Fruit fly (Drosophila melanogaster): ENCODE results near the gene CG42587.

The CG42587 gene

DNA sequence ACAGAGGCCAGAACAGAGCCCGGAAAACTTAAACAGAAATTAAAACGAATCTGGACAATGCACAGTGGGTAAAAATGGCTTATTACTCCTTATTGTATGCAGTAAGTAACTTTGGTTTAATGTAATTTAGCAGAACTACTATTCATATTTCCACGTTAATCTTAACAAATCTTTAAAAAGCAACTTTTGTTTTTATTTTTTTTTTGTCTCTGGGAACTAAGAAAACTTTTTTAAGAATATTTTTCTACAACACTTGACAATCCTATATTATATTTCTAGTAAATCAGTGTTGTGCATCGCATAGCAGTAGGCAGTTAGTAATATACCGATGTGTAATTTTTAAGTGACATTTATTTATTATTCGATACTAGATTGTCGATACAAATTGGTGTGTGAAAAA, 20.6 kb upstream of the CG42587 start, which contains the start of gene CG4701 (continued):
- TF ChIP-seq CG43689 (GFP tag; IDR thresholded peaks at IDR 0.05) (no peak), Dp (GFP tag; optimal IDR thresholded peaks at IDR 0.05) (no peak), Xrp1 (GFP tag; IDR thresholded peaks at IDR 0.05) (no peak), gcm (GFP tag; optimal IDR thresholded peaks at IDR 0.05) (no peak), CG8765 (GFP tag; IDR thresholded peaks at IDR 0.05) (no peak)

DNA sequence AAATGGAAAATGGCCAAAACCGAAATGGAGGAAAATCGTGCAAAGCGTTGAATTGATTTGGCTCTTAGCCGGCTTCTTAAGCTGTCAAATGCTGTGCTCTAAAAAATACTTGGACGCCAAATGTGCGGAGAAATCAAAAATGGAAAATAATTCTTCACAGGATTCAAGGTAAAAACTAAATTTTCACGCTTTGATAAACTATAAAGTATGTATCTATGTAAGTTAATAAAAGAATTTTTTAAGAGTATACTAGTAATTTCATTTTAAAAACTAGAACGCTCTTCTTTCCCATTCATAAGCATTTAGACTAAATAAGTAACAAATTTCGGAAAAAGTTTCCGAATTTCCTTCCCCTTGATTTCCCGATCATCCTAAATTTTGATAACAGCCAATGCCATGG, 17.5 kb upstream of the CG42587 start, which contains the start of gene CSN1a:
TSS of gene CSN1a (plus strand) at position 301 of the 400 bp plus-strand sequence.
- TF ChIP-seq ro (GFP tag; IDR thresholded peaks at IDR 0.05) (no peak), CG15601 (tag; optimal IDR thresholded peaks at IDR 0.05) (no peak)

DNA sequence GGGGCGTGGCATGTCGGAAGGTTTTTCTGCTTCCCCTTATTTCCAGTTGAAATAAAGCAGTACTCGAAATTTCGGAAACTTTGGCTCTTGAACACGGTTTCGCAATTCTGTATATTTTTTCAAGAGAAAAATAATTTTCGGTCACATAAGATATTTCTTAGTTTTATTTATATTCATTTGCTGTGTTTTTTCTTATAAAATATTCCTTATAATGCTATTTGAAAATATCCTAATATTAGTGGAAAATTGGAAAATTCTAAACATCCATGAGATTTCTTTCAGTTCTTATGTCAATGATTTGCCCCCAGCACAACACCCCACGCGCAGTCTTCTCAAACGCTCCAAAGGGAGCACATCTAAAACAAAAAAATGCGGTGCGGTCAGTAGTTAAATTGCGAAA, 15.5 kb upstream of the CG42587 start, which contains the start of gene CG4691:
TSS of gene CG4691 (plus strand) at position 301 of the 400 bp plus-strand sequence.
- TF ChIP-seq tna (GFP tag; IDR thresholded peaks at IDR 0.05; ENCODE audit: partially characterized antibody) (no peak), bigmax (GFP tag; optimal IDR thresholded peaks at IDR 0.05) (no peak), CG32767 (GFP tag; IDR thresholded peaks at IDR 0.05) (no peak)

DNA sequence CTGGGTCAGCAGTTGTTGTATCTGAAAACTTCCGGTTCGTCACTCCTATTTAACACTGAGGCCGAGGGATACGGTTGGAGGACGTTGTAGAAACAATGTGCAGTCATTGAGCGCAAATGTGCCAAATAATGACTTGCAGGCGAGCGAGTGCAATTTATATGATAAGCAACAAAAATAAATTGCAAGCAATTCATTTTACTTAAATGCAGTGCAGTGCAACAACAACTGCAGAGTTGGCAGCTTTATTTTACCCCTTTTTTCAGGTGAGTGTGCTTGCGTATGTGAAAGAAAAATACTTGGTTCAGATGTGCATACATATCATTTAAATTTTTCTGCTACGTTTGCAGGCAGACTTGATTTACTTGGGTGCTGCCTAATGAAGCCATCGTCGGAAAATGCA, 1.1 kb upstream of the CG42587 start:
- TF ChIP-seq ewg (GFP tag; optimal IDR thresholded peaks at IDR 0.05), result no peak
- no peak for TF ChIP-seq CG13287 (GFP tag; IDR thresholded peaks at IDR 0.05; ENCODE audit: partially characterized antibody)
- TF ChIP-seq CG6175 (GFP tag; IDR thresholded peaks at IDR 0.05), result no peak
- no peak for TF ChIP-seq CG16779 (GFP tag; IDR thresholded peaks at IDR 0.05)

DNA sequence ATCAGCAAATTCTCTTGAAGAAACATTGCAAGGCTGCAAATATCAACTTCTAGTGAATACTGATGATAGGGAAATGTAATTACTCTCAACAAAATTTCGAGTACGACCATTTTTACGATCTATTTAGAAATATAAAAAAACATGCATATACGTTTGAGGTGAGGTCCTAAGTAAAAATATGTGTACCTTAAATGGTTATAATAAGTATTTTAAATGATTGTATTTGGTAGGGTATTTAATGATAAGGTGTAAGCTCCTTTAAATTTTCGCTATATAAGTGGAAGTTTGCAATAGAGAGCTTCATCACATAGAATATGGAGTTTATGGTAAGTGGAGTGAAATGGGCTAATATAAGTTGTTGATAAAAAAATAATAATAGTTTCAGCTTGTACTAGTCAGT, 889 bp downstream of the CG42587 start, which contains the start of gene CG42681:
TSS of gene CG42681 (plus strand) at position 301 of the 400 bp plus-strand sequence.
- TF ChIP-seq BtbVII (GFP tag; optimal IDR thresholded peaks at IDR 0.05), result no peak
- no peak for TF ChIP-seq Fer3 (tag; optimal IDR thresholded peaks at IDR 0.05)
- no peak for TF ChIP-seq bab2 (GFP tag; optimal IDR thresholded peaks at IDR 0.05)
- TF ChIP-seq CG34376 (GFP tag; optimal IDR thresholded peaks at IDR 0.05), result no peak
- no peak for TF ChIP-seq MESR4 (GFP tag; optimal IDR thresholded peaks at IDR 0.05)
- TF ChIP-seq CG15073 (GFP tag; optimal IDR thresholded peaks at IDR 0.05), result no peak
- TF ChIP-seq CG8359 (GFP tag; optimal IDR thresholded peaks at IDR 0.05; ENCODE audit: borderline replicate concordance), result no peak
- no peak for TF ChIP-seq abd-A (tag; optimal IDR thresholded peaks at IDR 0.05)
- TF ChIP-seq btn (GFP tag; optimal IDR thresholded peaks at IDR 0.05), result no peak
- TF ChIP-seq lbe (GFP tag; optimal IDR thresholded peaks at IDR 0.05), result no peak
- TF ChIP-seq CG12744 (GFP tag; optimal IDR thresholded peaks at IDR 0.05), result no peak
- no peak for TF ChIP-seq CG30403 (GFP tag; optimal IDR thresholded peaks at IDR 0.05)

DNA sequence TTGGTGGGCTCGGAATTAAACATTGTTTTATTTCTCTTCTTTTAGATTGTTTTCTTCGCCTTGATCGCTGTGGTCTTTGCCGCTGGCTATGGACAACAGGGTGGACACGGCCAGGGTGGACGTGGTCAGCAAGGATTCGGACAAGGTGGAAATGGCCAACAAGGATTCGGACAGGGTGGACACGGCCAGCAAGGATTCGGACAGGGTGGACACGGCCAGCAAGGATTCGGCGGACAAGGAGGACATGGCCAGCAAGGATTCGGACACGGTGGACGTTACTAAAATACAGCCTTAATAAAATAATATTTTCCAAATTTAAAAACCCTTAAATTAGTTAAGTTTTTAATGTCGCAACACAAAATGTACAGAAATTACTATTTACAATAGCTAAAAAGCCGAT, 1.7 kb downstream of the CG42587 start:
- peak; percentile 63 for TF ChIP-seq CG6254 (GFP tag; optimal IDR thresholded peaks at IDR 0.05)
- no peak for TF ChIP-seq Fer3 (tag; optimal IDR thresholded peaks at IDR 0.05)
- peak; percentile 20 for TF ChIP-seq cad (GFP tag; optimal IDR thresholded peaks at IDR 0.05)
- TF ChIP-seq lilli (GFP tag; optimal IDR thresholded peaks at IDR 0.05), result peak; percentile 32
- no peak for TF ChIP-seq emc (GFP tag; optimal IDR thresholded peaks at IDR 0.05)
- peak; percentile 8 for TF ChIP-seq Ets65A (GFP tag)

Measured in whole organism, embryonic.